Worm (Caenorhabditis elegans): ENCODE results near the gene heri-1.

- no peak for TF ChIP-seq sox-4 (tag; optimal IDR thresholded peaks at IDR 0.05)
- TF ChIP-seq unc-55 (GFP tag; optimal IDR thresholded peaks at IDR 0.05): no peak
Observed at ce11 chrII:6077604-6078003, 35.4 kb downstream of the heri-1 start, which contains the start of gene H12I13.6.
